Worm (Caenorhabditis elegans) whole organism, late embryonic: ENCODE results near the gene srab-3.

Experiments used
- C38D4.7 ChIP-seq: fragments of 200-800 bp; sonication (Bioruptor generic); optimal IDR thresholded peaks from 2 replicates; lab custom pipeline; 2018; ENCODE audit warnings: mild to moderate bottlenecking, missing genetic modification characterization, moderate library complexity, missing compliant biosample characterization
- ama-1 ChIP-seq: fragments of 150-350 bp; optimal IDR thresholded peaks from 2 replicates; lab custom pipeline; 2014
- ceh-34 ChIP-seq: sonication (generic microtip); optimal IDR thresholded peaks from 2 replicates; lab custom pipeline; 2016; ENCODE audit warnings: mild to moderate bottlenecking, missing genetic modification characterization, missing compliant biosample characterization
- dmd-4 ChIP-seq: sonication (generic microtip); optimal IDR thresholded peaks from 2 replicates; lab custom pipeline; 2016; ENCODE audit warnings: borderline replicate concordance, missing genetic modification characterization, missing compliant biosample characterization
- elt-2 ChIP-seq: sonication (generic microtip); optimal IDR thresholded peaks from 2 replicates; lab custom pipeline; 2016; ENCODE audit warnings: missing genetic modification reagents, missing genetic modification characterization, missing compliant biosample characterization
- fkh-10 ChIP-seq: fragments of 150-350 bp; optimal IDR thresholded peaks from 2 replicates; lab custom pipeline; 2014; ENCODE audit warnings: missing biosample characterization, missing genetic modification reagents, missing genetic modification characterization
- hlh-30 ChIP-seq: sonication (generic microtip); optimal IDR thresholded peaks from 2 replicates; lab custom pipeline; 2017; ENCODE audit warnings: antibody characterized with exemption, missing genetic modification characterization, missing compliant biosample characterization; ENCODE audit not compliant: insufficient read depth
- lim-6 ChIP-seq: sonication (generic microtip); optimal IDR thresholded peaks from 2 replicates; lab custom pipeline; 2016; ENCODE audit warnings: missing genetic modification characterization, missing compliant biosample characterization
- nhr-11 ChIP-seq: fragments of 150-350 bp; optimal IDR thresholded peaks from 2 replicates; lab custom pipeline; 2014; ENCODE audit warnings: missing biosample characterization, missing genetic modification characterization
- pros-1 ChIP-seq: fragments of 150-350 bp; optimal IDR thresholded peaks from 2 replicates; lab custom pipeline; 2014; ENCODE audit warnings: missing biosample characterization, missing genetic modification reagents, missing genetic modification characterization
- sox-4 ChIP-seq: sonication (generic microtip); optimal IDR thresholded peaks from 2 replicates; lab custom pipeline; 2017; ENCODE audit warnings: mild to moderate bottlenecking, missing genetic modification characterization, inconsistent platforms, missing compliant biosample characterization
- syd-9 ChIP-seq: sonication (generic microtip); optimal IDR thresholded peaks from 2 replicates; lab custom pipeline; 2016; ENCODE audit warnings: mild to moderate bottlenecking, missing genetic modification characterization, moderate library complexity, missing compliant biosample characterization
- tbx-7 ChIP-seq: sonication (generic microtip); optimal IDR thresholded peaks from 2 replicates; lab custom pipeline; 2016; ENCODE audit warnings: missing genotype, missing genetic modification characterization, missing compliant biosample characterization

- TF ChIP-seq tbx-7 (tag; lab: Kevin White, UChicago) (no peak), nhr-11 (tag; lab: Kevin White, UChicago) (no peak), fkh-10 (GFP tag; lab: Kevin White, UChicago) (no peak), syd-9 (tag; lab: Kevin White, UChicago) (no peak), pros-1 (tag; lab: Kevin White, UChicago) (no peak), ama-1 (lab: Kevin White, UChicago) (no peak), sox-4 (tag; lab: Kevin White, UChicago) (no peak), hlh-30 (tag; lab: Kevin White, UChicago) (no peak), ceh-34 (tag; lab: Kevin White, UChicago) (no peak), elt-2 (tag; lab: Kevin White, UChicago) (no peak), C38D4.7 (GFP tag; lab: Kevin White, UChicago) (no peak), dmd-4 (no peak), lim-6 (tag; lab: Kevin White, UChicago) (no peak)
Measured at ce11 chrV:5098925-5099324, 8.8 kb downstream of the srab-3 start, which contains the start of gene unc-46.
